Worm (Caenorhabditis elegans) whole organism, L2 larva: ENCODE results near the gene rpl-28.
A peak's percentile ranks its signal among the peaks of the same experiment; 100 is the strongest.

Experiments used
- C34F6.9 ChIP-seq: fragments of 150-350 bp; optimal IDR thresholded peaks from 2 replicates; lab custom pipeline; 2014; ENCODE audit warnings: missing biosample characterization, missing genetic modification characterization
- R02D3.7 ChIP-seq: fragments of 150-350 bp; optimal IDR thresholded peaks from 2 replicates; lab custom pipeline; 2014; ENCODE audit warnings: missing biosample characterization, missing genetic modification characterization
- Y55F3AM.14 ChIP-seq: fragments of 200-800 bp; sonication (Bioruptor generic); optimal IDR thresholded peaks from 2 replicates; lab custom pipeline; 2018; ENCODE audit warnings: mild to moderate bottlenecking, missing genetic modification characterization, missing compliant biosample characterization
- ZK546.5 ChIP-seq: sonication (generic microtip); optimal IDR thresholded peaks from 2 replicates; lab custom pipeline; 2017; ENCODE audit warnings: missing biosample characterization, missing genetic modification characterization
- aly-2 ChIP-seq: fragments of 150-350 bp; optimal IDR thresholded peaks from 2 replicates; lab custom pipeline; 2014; ENCODE audit warnings: missing biosample characterization, missing genetic modification characterization
- ama-1 ChIP-seq: fragments of 150-350 bp; optimal IDR thresholded peaks from 2 replicates; lab custom pipeline; 2018; ENCODE audit warnings: inconsistent platforms
- blmp-1 ChIP-seq: sonication (generic microtip); optimal IDR thresholded peaks from 2 replicates; lab custom pipeline; 2017; ENCODE audit warnings: missing genetic modification characterization, mild to moderate bottlenecking, missing compliant biosample characterization, antibody characterized with exemption, moderate library complexity; ENCODE audit not compliant: insufficient read depth
- ceh-16 ChIP-seq: fragments of 150-350 bp; optimal IDR thresholded peaks from 2 replicates; lab custom pipeline; 2014; ENCODE audit warnings: missing biosample characterization, missing genetic modification characterization
- ceh-82 ChIP-seq: fragments of 150-350 bp; optimal IDR thresholded peaks from 2 replicates; lab custom pipeline; 2014; ENCODE audit warnings: missing biosample characterization, missing genetic modification characterization
- crh-2 ChIP-seq: sonication (generic microtip); optimal IDR thresholded peaks from 2 replicates; lab custom pipeline; 2017; ENCODE audit warnings: missing biosample characterization, missing genetic modification characterization
- dmd-4 ChIP-seq: sonication (generic microtip); optimal IDR thresholded peaks from 2 replicates; lab custom pipeline; 2017; ENCODE audit warnings: missing biosample characterization, missing genetic modification characterization
- egl-27 ChIP-seq: sonication (generic microtip); optimal IDR thresholded peaks from 3 replicates; lab custom pipeline; 2017; ENCODE audit warnings: missing biosample characterization, missing genetic modification reagents, missing genetic modification characterization
- elt-1 ChIP-seq: fragments of 150-350 bp; optimal IDR thresholded peaks from 2 replicates; lab custom pipeline; 2014; ENCODE audit warnings: missing biosample characterization, missing genetic modification characterization
- elt-3 ChIP-seq: sonication (generic microtip); optimal IDR thresholded peaks from 2 replicates; lab custom pipeline; 2017; ENCODE audit warnings: missing biosample characterization, missing genetic modification characterization
- fos-1 ChIP-seq: fragments of 150-350 bp; optimal IDR thresholded peaks from 2 replicates; lab custom pipeline; 2014; ENCODE audit warnings: missing biosample characterization, missing genetic modification characterization
- gmeb-1 ChIP-seq: fragments of 150-350 bp; optimal IDR thresholded peaks from 2 replicates; lab custom pipeline; 2014; ENCODE audit warnings: missing biosample characterization, missing genetic modification characterization
- lsy-2 ChIP-seq, 2 experiments: fragments of 150-350 bp in 1 of 2; sonication (generic microtip) in 1 of 2; optimal IDR thresholded peaks; 2 replicates each; lab custom pipeline; 2014 to 2017; ENCODE audit warnings: missing biosample characterization in 2 of 2, missing genetic modification characterization in 2 of 2
- mab-5 ChIP-seq: fragments of 150-350 bp; optimal IDR thresholded peaks from 2 replicates; lab custom pipeline; 2014; ENCODE audit warnings: missing biosample characterization, missing genetic modification characterization
- mbf-1 ChIP-seq: sonication (generic microtip); optimal IDR thresholded peaks from 2 replicates; lab custom pipeline; 2017; ENCODE audit warnings: missing biosample characterization, missing genetic modification characterization
- nhr-10 ChIP-seq: sonication (generic microtip); optimal IDR thresholded peaks from 2 replicates; lab custom pipeline; 2017; ENCODE audit warnings: missing biosample characterization, missing genetic modification characterization
- nhr-11 ChIP-seq: fragments of 150-350 bp; optimal IDR thresholded peaks from 2 replicates; lab custom pipeline; 2014; ENCODE audit warnings: missing biosample characterization, missing genetic modification characterization
- nhr-12 ChIP-seq: fragments of 150-350 bp; optimal IDR thresholded peaks from 2 replicates; lab custom pipeline; 2014; ENCODE audit warnings: missing biosample characterization, missing genetic modification characterization
- nhr-129 ChIP-seq: fragments of 150-350 bp; optimal IDR thresholded peaks from 2 replicates; lab custom pipeline; 2014; ENCODE audit warnings: missing biosample characterization, missing genetic modification characterization
- nhr-21 ChIP-seq: fragments of 150-350 bp; optimal IDR thresholded peaks from 2 replicates; lab custom pipeline; 2014; ENCODE audit warnings: missing biosample characterization, missing genetic modification characterization
- nhr-237 ChIP-seq: fragments of 150-350 bp; optimal IDR thresholded peaks from 2 replicates; lab custom pipeline; 2014; ENCODE audit warnings: missing biosample characterization, missing genetic modification characterization
- nhr-25 ChIP-seq: fragments of 150-350 bp; sonication (generic microtip); optimal IDR thresholded peaks from 3 replicates; lab custom pipeline; 2014; ENCODE audit warnings: missing biosample characterization, missing genetic modification characterization
- nhr-6 ChIP-seq: fragments of 150-350 bp; optimal IDR thresholded peaks from 2 replicates; lab custom pipeline; 2014; ENCODE audit warnings: missing biosample characterization, missing genetic modification characterization
- nhr-77 ChIP-seq: fragments of 150-350 bp; optimal IDR thresholded peaks from 2 replicates; lab custom pipeline; 2014; ENCODE audit warnings: missing biosample characterization, missing genetic modification characterization
- peb-1 ChIP-seq: fragments of 150-350 bp; optimal IDR thresholded peaks from 2 replicates; lab custom pipeline; 2014; ENCODE audit warnings: missing biosample characterization, missing genetic modification characterization
- sem-4 ChIP-seq: fragments of 150-350 bp; optimal IDR thresholded peaks from 2 replicates; lab custom pipeline; 2014; ENCODE audit warnings: missing biosample characterization, missing genetic modification reagents, missing genetic modification characterization
- skn-1 ChIP-seq: sonication (generic microtip); optimal IDR thresholded peaks from 2 replicates; lab custom pipeline; 2017; ENCODE audit warnings: missing biosample characterization, missing genetic modification characterization
- sma-3 ChIP-seq: sonication (generic microtip); optimal IDR thresholded peaks from 2 replicates; lab custom pipeline; 2016; ENCODE audit warnings: missing genetic modification reagents, missing genetic modification characterization, missing compliant biosample characterization
- snpc-4 ChIP-seq: fragments of 150-350 bp; optimal IDR thresholded peaks from 2 replicates; lab custom pipeline; 2014; ENCODE audit warnings: missing biosample characterization, missing genetic modification characterization
- unc-39 ChIP-seq: fragments of 150-350 bp; optimal IDR thresholded peaks from 2 replicates; lab custom pipeline; 2014; ENCODE audit warnings: missing biosample characterization, missing genetic modification characterization
- unc-55 ChIP-seq: fragments of 150-350 bp; sonication (generic microtip); optimal IDR thresholded peaks from 3 replicates; lab custom pipeline; 2014; ENCODE audit warnings: missing biosample characterization, missing genetic modification reagents, missing genetic modification characterization
- unc-62 ChIP-seq: fragments of 150-350 bp; optimal IDR thresholded peaks from 2 replicates; lab custom pipeline; 2014; ENCODE audit warnings: missing biosample characterization, missing genetic modification reagents, missing genetic modification characterization
- zag-1 ChIP-seq: fragments of 150-350 bp; optimal IDR thresholded peaks from 2 replicates; lab custom pipeline; 2014; ENCODE audit warnings: missing biosample characterization, missing genetic modification characterization
- ztf-11 ChIP-seq: sonication (generic microtip); optimal IDR thresholded peaks from 2 replicates; lab custom pipeline; 2017; ENCODE audit warnings: missing biosample characterization, missing genetic modification characterization
- ztf-4 ChIP-seq: fragments of 150-350 bp; optimal IDR thresholded peaks from 2 replicates; lab custom pipeline; 2014; ENCODE audit warnings: missing biosample characterization, missing genetic modification characterization

Gene rpl-28

ce11 chrV:12704077-12704476, 23.8 kb downstream of the rpl-28 start, which contains the start of gene R11D1.1:
TSS of gene R11D1.1 (plus strand) at chrV:12704377.
- TF ChIP-seq skn-1 (tag; lab: Kevin White, UChicago) (no peak), egl-27 (no peak), gmeb-1 (tag; lab: Kevin White, UChicago) (no peak), R02D3.7 (tag; lab: Kevin White, UChicago) (no peak), mbf-1 (tag; lab: Kevin White, UChicago) (no peak), unc-39 (tag; lab: Kevin White, UChicago) (no peak), Y55F3AM.14 (no peak), nhr-129 (tag; lab: Kevin White, UChicago) (no peak), elt-1 (no peak)

- peak; percentile 47 for TF ChIP-seq crh-2 (tag; lab: Kevin White, UChicago)
- TF ChIP-seq nhr-129 (tag; lab: Kevin White, UChicago) = no peak
- peak; percentile 48 for TF ChIP-seq zag-1 (tag; lab: Kevin White, UChicago)
- TF ChIP-seq nhr-237 (tag; lab: Kevin White, UChicago) = no peak
- no peak for TF ChIP-seq elt-3 (tag; lab: Kevin White, UChicago)
- no peak for TF ChIP-seq ztf-4 (tag; lab: Kevin White, UChicago)
- TF ChIP-seq peb-1 (tag; lab: Kevin White, UChicago) = no peak
- TF ChIP-seq ZK546.5 = no peak
Measured at ce11 chrV:12701613-12702012, 26.3 kb downstream of the rpl-28 start.

ce11 chrV:12697364-12697901, 30.5 kb downstream of the rpl-28 start, which contains the start of gene istr-1:
TSS of gene istr-1 (plus strand) at chrV:12697858.
- TF ChIP-seq Y55F3AM.14 (no peak), nhr-11 (no peak), C34F6.9 (tag; lab: Kevin White, UChicago) (peak; percentile 66), sma-3 (GFP tag; lab: Kevin White, UChicago) (no peak), nhr-12 (tag; lab: Kevin White, UChicago) (no peak), nhr-25 (tag; lab: Kevin White, UChicago) (no peak), skn-1 (tag; lab: Kevin White, UChicago) (peak; percentile 11), dmd-4 (tag; lab: Kevin White, UChicago) (no peak), ztf-11 (no peak), nhr-77 (tag; lab: Kevin White, UChicago) (no peak), nhr-129 (tag; lab: Kevin White, UChicago) (peak; percentile 33), unc-55 (peak; percentile 34), ZK546.5 (no peak), sem-4 (tag; lab: Kevin White, UChicago) (no peak), fos-1 (tag; lab: Kevin White, UChicago) (peak; percentile 12), snpc-4 (no peak), nhr-10 (tag; lab: Kevin White, UChicago) (no peak), ceh-16 (tag; lab: Kevin White, UChicago) (no peak), elt-1 (no peak), unc-62 (GFP tag; lab: Kevin White, UChicago) (no peak)
- TF ChIP-seq, all 48 proteins: peak for 5

ce11 chrV:12696790-12697189, 31.1 kb downstream of the rpl-28 start:
- TF ChIP-seq nhr-6 (no peak), snpc-4 (no peak), fos-1 (tag; lab: Kevin White, UChicago) (no peak), ama-1 (no peak)

ce11 chrV:12695968-12696367, 31.9 kb downstream of the rpl-28 start, which contains the start of gene K10C8.4:
TSS of gene K10C8.4 (plus strand) at chrV:12696268.
- no peak for TF ChIP-seq sem-4 (tag; lab: Kevin White, UChicago)
- TF ChIP-seq R02D3.7 (tag; lab: Kevin White, UChicago) = no peak
- no peak for TF ChIP-seq unc-62 (GFP tag; lab: Kevin White, UChicago)
- TF ChIP-seq unc-55 = peak; percentile 5
- TF ChIP-seq elt-3 (tag; lab: Kevin White, UChicago) = no peak
- TF ChIP-seq C34F6.9 (tag; lab: Kevin White, UChicago) = peak; percentile 15
- no peak for TF ChIP-seq nhr-129 (tag; lab: Kevin White, UChicago)

- TF ChIP-seq ztf-4 (tag; lab: Kevin White, UChicago) (no peak), ZK546.5 (no peak), snpc-4 (no peak), blmp-1 (tag; lab: Kevin White, UChicago) (no peak), ceh-82 (no peak), nhr-25 (tag; lab: Kevin White, UChicago) (no peak), ceh-16 (tag; lab: Kevin White, UChicago) (no peak), dmd-4 (tag; lab: Kevin White, UChicago) (no peak), crh-2 (tag; lab: Kevin White, UChicago) (no peak), unc-62 (GFP tag; lab: Kevin White, UChicago) (no peak), ztf-11 (no peak), mab-5 (tag; lab: Kevin White, UChicago) (no peak), unc-55 (no peak), aly-2 (tag; lab: Kevin White, UChicago) (no peak), nhr-237 (tag; lab: Kevin White, UChicago) (no peak), nhr-21 (no peak), lsy-2 (tag; optimal IDR thresholded peaks at IDR 0.05; lab: Kevin White, UChicago) (no peak), R02D3.7 (tag; lab: Kevin White, UChicago) (no peak), mbf-1 (tag; lab: Kevin White, UChicago) (no peak), sma-3 (GFP tag; lab: Kevin White, UChicago) (no peak)
Measured at ce11 chrV:12695155-12695554, 32.8 kb downstream of the rpl-28 start, which contains the start of gene parn-1. TSS of gene parn-1 (minus strand) at chrV:12695255.
